Worm (Caenorhabditis elegans): Measurements from ENCODE around the gene ZK370.4.

ZK370.4 gene

ce11 chrIII:8731973-8732372 is 763 bp upstream of the ZK370.4 start:
- peak in 1 of 2 experiments; percentile 40 for TF ChIP-seq lin-35 (GFP tag; optimal IDR thresholded peaks at IDR 0.05)
- no peak for TF ChIP-seq snpc-4 (tag; optimal IDR thresholded peaks at IDR 0.05)
- no peak for TF ChIP-seq mab-9 (GFP tag; IDR thresholded peaks at IDR 0.05)
- TF ChIP-seq lin-14 (GFP tag; optimal IDR thresholded peaks at IDR 0.05) = peak; percentile 50
- no peak for TF ChIP-seq sptf-1 (tag; optimal IDR thresholded peaks at IDR 0.05)
- peak; percentile 45 for TF ChIP-seq nhr-71 (tag; optimal IDR thresholded peaks at IDR 0.05)
- TF ChIP-seq blmp-1 (tag; optimal IDR thresholded peaks at IDR 0.05) = peak; percentile 36
- TF ChIP-seq snu-23 (GFP tag; optimal IDR thresholded peaks at IDR 0.05) = peak; percentile 30
- TF ChIP-seq nhr-84 (tag; optimal IDR thresholded peaks at IDR 0.05) = no peak
- no peak for TF ChIP-seq pax-3 (tag; optimal IDR thresholded peaks at IDR 0.05)
- TF ChIP-seq zag-1 (tag; optimal IDR thresholded peaks at IDR 0.05) = no peak
- no peak for TF ChIP-seq nhr-19 (GFP tag; conservative IDR thresholded peaks at IDR 0.05)
- TF ChIP-seq egl-27 (tag; optimal IDR thresholded peaks at IDR 0.05) = no peak
- TF ChIP-seq vab-15 (tag; optimal IDR thresholded peaks at IDR 0.05) = no peak
- no peak for TF ChIP-seq dsc-1 (tag; optimal IDR thresholded peaks at IDR 0.05)
- TF ChIP-seq nhr-90 (tag; optimal IDR thresholded peaks at IDR 0.05; ENCODE audit: poor library complexity) = peak; percentile 12
- no peak for TF ChIP-seq tbx-2 (tag; optimal IDR thresholded peaks at IDR 0.05)
- peak in 1 of 2 experiments; percentile 54 for TF ChIP-seq mdl-1 (tag; optimal IDR thresholded peaks at IDR 0.05)
- no peak for TF ChIP-seq unc-130 (tag; optimal IDR thresholded peaks at IDR 0.05)
- TF ChIP-seq elt-3 (tag; optimal IDR thresholded peaks at IDR 0.05) = peak in 1 of 6 experiments; percentile 54
- TF ChIP-seq ama-1 (optimal IDR thresholded peaks at IDR 0.05) = no peak
- TF ChIP-seq lsy-2 (tag; optimal IDR thresholded peaks at IDR 0.05) = no peak
- TF ChIP-seq sup-37 (GFP tag; optimal IDR thresholded peaks at IDR 0.05) = no peak
- no peak for TF ChIP-seq sox-4 (tag; optimal IDR thresholded peaks at IDR 0.05)
- TF ChIP-seq nhr-28 (tag; optimal IDR thresholded peaks at IDR 0.05) = no peak
- TF ChIP-seq efl-1 (optimal IDR thresholded peaks at IDR 0.05) = no peak
- TF ChIP-seq efl-1 (GFP tag; optimal IDR thresholded peaks at IDR 0.05 in 1 of 2) = no peak

ce11 chrIII:8726019-8726894 is 5.0 kb downstream of the ZK370.4 start:
- TF ChIP-seq zag-1 (tag; optimal IDR thresholded peaks at IDR 0.05) (no peak), efl-1 (optimal IDR thresholded peaks at IDR 0.05) (no peak), efl-1 (GFP tag; optimal IDR thresholded peaks at IDR 0.05 in 1 of 2) (peak in 1 of 2 experiments; percentile 64)

ce11 chrIII:8725224-8725623 is 6.0 kb downstream of the ZK370.4 start:
- no peak for TF ChIP-seq ceh-90 (tag; optimal IDR thresholded peaks at IDR 0.05)
- no peak for TF ChIP-seq irx-1 (tag; optimal IDR thresholded peaks at IDR 0.05)
- TF ChIP-seq tlp-1 (tag; optimal IDR thresholded peaks at IDR 0.05) = no peak
- TF ChIP-seq lin-35 (GFP tag; optimal IDR thresholded peaks at IDR 0.05) = no peak
- TF ChIP-seq jun-1 (tag; optimal IDR thresholded peaks at IDR 0.05) = no peak
- no peak for TF ChIP-seq snpc-4 (tag; optimal IDR thresholded peaks at IDR 0.05)
- TF ChIP-seq grh-1 (GFP tag; IDR thresholded peaks at IDR 0.05) = no peak
- TF ChIP-seq ceh-8 (GFP tag; optimal IDR thresholded peaks at IDR 0.05) = no peak
- TF ChIP-seq nhr-237 (tag; optimal IDR thresholded peaks at IDR 0.05) = no peak
- TF ChIP-seq nhr-77 (tag; optimal IDR thresholded peaks at IDR 0.05) = no peak
- TF ChIP-seq efl-3 (GFP tag; optimal IDR thresholded peaks at IDR 0.05) = no peak
- no peak for TF ChIP-seq elt-2 (tag; optimal IDR thresholded peaks at IDR 0.05)
- no peak for TF ChIP-seq ceh-88 (GFP tag; IDR thresholded peaks at IDR 0.05)
- no peak for TF ChIP-seq pqm-1 (tag; optimal IDR thresholded peaks at IDR 0.05)
- TF ChIP-seq nhr-12 (tag; optimal IDR thresholded peaks at IDR 0.05) = no peak
- no peak for TF ChIP-seq ets-5 (GFP tag; IDR thresholded peaks at IDR 0.05)
- TF ChIP-seq fkh-10 (GFP tag; optimal IDR thresholded peaks at IDR 0.05) = no peak
- TF ChIP-seq mdl-1 (tag; optimal IDR thresholded peaks at IDR 0.05) = no peak
- TF ChIP-seq snu-23 (GFP tag; optimal IDR thresholded peaks at IDR 0.05) = no peak

All from whole organism, L1 larva.